Worm (Caenorhabditis elegans): Measurements from ENCODE around the gene F15D4.4.

F15D4.4 gene

ce11 chrII:13199674-13200215 lies 43.2 kb downstream of the F15D4.4 start, which contains the start of gene btf-1 (continued):
- peak; percentile 94 to 95 (median 95) for TF ChIP-seq dpl-1 (GFP tag; optimal IDR thresholded peaks at IDR 0.05)
- TF ChIP-seq ceh-90 (tag; optimal IDR thresholded peaks at IDR 0.05) = peak; percentile 79
- TF ChIP-seq hlh-17 (GFP tag; optimal IDR thresholded peaks at IDR 0.05; ENCODE audit: borderline replicate concordance) = no peak
- peak; percentile 79 for TF ChIP-seq fkh-4 (tag; optimal IDR thresholded peaks at IDR 0.05; ENCODE audit: borderline replicate concordance)
- peak; percentile 84 for TF ChIP-seq ceh-8 (GFP tag; optimal IDR thresholded peaks at IDR 0.05)
- TF ChIP-seq dsc-1 (tag; optimal IDR thresholded peaks at IDR 0.05) = peak; percentile 86
- no peak for TF ChIP-seq unc-30 (tag; optimal IDR thresholded peaks at IDR 0.05)
- TF ChIP-seq nhr-19 (GFP tag; conservative IDR thresholded peaks at IDR 0.05) = peak; percentile 86
- peak; percentile 71 for TF ChIP-seq sup-37 (GFP tag; optimal IDR thresholded peaks at IDR 0.05)
- TF ChIP-seq efl-3 (GFP tag; optimal IDR thresholded peaks at IDR 0.05) = peak; percentile 52
- peak; percentile 86 for TF ChIP-seq ceh-88 (GFP tag; IDR thresholded peaks at IDR 0.05)
- TF ChIP-seq nhr-28 (tag; optimal IDR thresholded peaks at IDR 0.05) = no peak
- TF ChIP-seq snu-23 (GFP tag; optimal IDR thresholded peaks at IDR 0.05) = peak; percentile 85

DNA sequence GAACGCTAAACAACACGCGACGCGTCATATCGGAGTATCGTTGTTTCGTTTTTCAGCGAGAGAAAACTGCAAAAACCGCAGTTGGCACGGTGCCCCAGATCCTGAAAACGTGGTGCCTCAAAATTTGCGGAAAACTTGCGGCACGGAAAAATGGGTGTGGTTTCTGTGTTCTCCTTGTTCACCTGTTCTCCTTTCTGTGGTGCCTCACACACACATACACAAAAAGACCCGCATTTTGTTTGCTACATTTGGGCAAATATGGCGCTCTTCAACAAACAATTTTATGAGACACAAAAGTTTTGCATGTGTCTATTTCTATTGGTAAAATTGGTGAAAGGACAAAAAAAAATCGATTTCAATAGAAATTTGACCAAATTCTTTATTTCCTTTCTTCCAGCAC lies 44.1 kb downstream of the F15D4.4 start:
- TF ChIP-seq fkh-4 (tag; optimal IDR thresholded peaks at IDR 0.05; ENCODE audit: borderline replicate concordance) = no peak
- no peak for TF ChIP-seq elt-3 (tag; optimal IDR thresholded peaks at IDR 0.05)
- peak in 1 of 2 experiments; percentile 8 for TF ChIP-seq efl-1 (optimal IDR thresholded peaks at IDR 0.05)
- no peak for TF ChIP-seq efl-1 (GFP tag; optimal IDR thresholded peaks at IDR 0.05 in 1 of 2)

DNA sequence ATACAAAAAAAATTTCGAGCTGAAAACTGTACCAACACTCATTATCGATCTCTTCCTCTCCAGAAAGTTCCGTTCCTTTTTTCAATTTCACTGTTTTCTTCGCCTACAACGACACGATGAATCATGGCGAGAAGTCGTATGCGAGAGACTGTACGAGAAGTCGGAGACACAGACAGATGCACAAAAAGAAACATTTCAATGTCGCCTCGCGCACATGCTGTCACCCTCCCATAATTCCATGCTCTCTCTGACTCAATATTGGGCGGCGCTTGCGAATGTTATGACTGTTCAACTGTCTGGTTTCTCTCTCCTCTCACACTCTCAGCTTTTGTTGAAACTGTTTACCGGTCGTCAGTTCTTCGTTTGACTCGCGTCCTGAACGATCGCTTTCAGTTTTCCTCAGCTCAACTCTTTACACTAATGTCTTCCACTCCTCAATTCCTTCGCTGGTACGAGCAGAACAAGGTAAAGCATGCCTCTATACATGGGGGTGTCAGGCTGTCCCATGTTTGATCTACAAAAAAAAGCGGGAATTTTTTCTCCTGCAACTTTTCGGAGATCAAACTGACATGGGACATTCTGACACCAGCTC lies 46.1 kb downstream of the F15D4.4 start:
- peak; percentile 26 to 49 for TF ChIP-seq efl-1 (optimal IDR thresholded peaks at IDR 0.05)
- TF ChIP-seq efl-1 (GFP tag; optimal IDR thresholded peaks at IDR 0.05 in 1 of 2) = peak; percentile 6 to 93
- TF ChIP-seq nhr-90 (tag; optimal IDR thresholded peaks at IDR 0.05; ENCODE audit: poor library complexity) = peak; percentile 10
- no peak for TF ChIP-seq Y116A8C.19 (tag; optimal IDR thresholded peaks at IDR 0.05; ENCODE audit: borderline replicate concordance)
- TF ChIP-seq nhr-11 (tag; optimal IDR thresholded peaks at IDR 0.05) = no peak
- TF ChIP-seq lin-14 (GFP tag; optimal IDR thresholded peaks at IDR 0.05) = peak; percentile 37
- peak; percentile 33 for TF ChIP-seq mep-1 (tag; optimal IDR thresholded peaks at IDR 0.05)
- peak; percentile 9 to 27 for TF ChIP-seq lin-35 (GFP tag; optimal IDR thresholded peaks at IDR 0.05)
- peak; percentile 1 for TF ChIP-seq nhr-71 (tag; optimal IDR thresholded peaks at IDR 0.05)
- TF ChIP-seq nhr-85 (tag) = peak; percentile 33
- no peak for TF ChIP-seq elt-3 (tag; optimal IDR thresholded peaks at IDR 0.05)
- no peak for TF ChIP-seq ceh-90 (tag; optimal IDR thresholded peaks at IDR 0.05)
- peak in 1 of 3 experiments; percentile 28 for TF ChIP-seq dpl-1 (GFP tag; optimal IDR thresholded peaks at IDR 0.05)
- TF ChIP-seq fkh-10 (GFP tag; optimal IDR thresholded peaks at IDR 0.05) = no peak
- peak; percentile 8 for TF ChIP-seq jun-1 (tag; optimal IDR thresholded peaks at IDR 0.05)
- peak; percentile 68 for TF ChIP-seq fos-1 (tag; optimal IDR thresholded peaks at IDR 0.05)
- TF ChIP-seq rnt-1 (tag; optimal IDR thresholded peaks at IDR 0.05) = peak; percentile 8
- TF ChIP-seq pag-3 (tag; optimal IDR thresholded peaks at IDR 0.05; ENCODE audit: borderline replicate concordance, insufficient read depth) = no peak
- TF ChIP-seq swsn-7 (tag; optimal IDR thresholded peaks at IDR 0.05) = peak; percentile 18
- TF ChIP-seq snu-23 (GFP tag; optimal IDR thresholded peaks at IDR 0.05) = peak; percentile 3

DNA sequence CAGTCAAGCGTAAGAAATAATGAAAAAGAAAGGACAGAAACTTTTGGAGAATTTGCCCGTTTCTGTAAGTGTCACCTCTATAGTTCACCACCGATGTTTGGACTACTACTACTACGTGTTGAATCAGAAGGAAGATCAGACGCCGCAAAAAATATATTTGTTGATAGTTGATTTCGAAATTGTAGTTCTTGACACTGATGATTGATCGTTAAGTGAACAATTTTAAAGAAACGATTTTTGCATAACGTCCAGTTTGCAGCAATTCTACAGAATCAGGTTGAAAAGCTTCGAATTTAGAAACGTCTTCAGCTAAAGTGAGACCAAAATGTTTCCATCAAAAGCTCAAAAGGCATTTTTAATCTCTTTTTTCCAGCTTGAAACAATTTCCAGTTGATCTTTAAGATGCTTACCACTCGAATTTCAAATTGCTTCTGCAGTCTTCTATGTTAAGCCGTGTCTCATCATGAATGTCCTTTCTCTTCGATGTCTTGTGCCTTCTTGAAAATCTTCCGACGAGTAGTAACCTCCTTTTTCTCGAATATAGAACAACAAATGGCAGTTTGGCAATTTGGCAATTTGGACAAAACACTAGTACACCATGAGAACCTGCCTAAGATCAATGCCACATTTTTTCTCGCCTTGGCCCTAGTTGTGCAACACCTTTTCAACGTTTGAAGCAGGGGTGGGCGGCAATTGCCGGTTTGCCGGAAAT lies 47.1 kb downstream of the F15D4.4 start:
- no peak for TF ChIP-seq sox-4 (tag; optimal IDR thresholded peaks at IDR 0.05)
- TF ChIP-seq nhr-90 (tag; optimal IDR thresholded peaks at IDR 0.05; ENCODE audit: poor library complexity) = peak; percentile 17

DNA sequence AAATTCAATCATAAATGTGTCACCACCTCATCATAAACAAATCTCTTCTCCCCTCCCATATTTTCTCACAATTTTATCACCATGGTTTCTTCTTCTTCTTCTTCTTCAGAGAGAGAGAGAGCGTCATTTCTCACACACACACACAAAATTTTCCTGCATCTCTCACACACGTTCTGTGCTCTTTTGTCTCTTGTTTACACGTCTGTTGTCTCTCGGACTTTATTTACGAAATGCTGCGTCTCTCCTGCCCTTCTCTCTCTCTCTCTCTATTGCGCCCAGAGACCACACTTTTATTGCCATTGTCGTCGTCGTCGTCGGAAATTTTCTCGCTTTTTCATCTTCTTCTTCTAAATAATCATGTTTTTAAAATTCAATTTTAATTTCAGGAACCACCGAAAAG lies 47.8 kb downstream of the F15D4.4 start, which contains the start of gene lec-1:
Gene lec-1 (plus strand): TSS at position 387 of the 400 bp plus-strand sequence.
- no peak for TF ChIP-seq pax-3 (tag; optimal IDR thresholded peaks at IDR 0.05)
- peak; percentile 46 for TF ChIP-seq fos-1 (tag; optimal IDR thresholded peaks at IDR 0.05)
- peak; percentile 13 for TF ChIP-seq unc-86 (tag; optimal IDR thresholded peaks at IDR 0.05)
- no peak for TF ChIP-seq unc-130 (tag; optimal IDR thresholded peaks at IDR 0.05)
- TF ChIP-seq zag-1 (tag; optimal IDR thresholded peaks at IDR 0.05) = peak; percentile 15
- no peak for TF ChIP-seq unc-30 (tag; optimal IDR thresholded peaks at IDR 0.05)
- TF ChIP-seq Y116A8C.19 (tag; optimal IDR thresholded peaks at IDR 0.05; ENCODE audit: borderline replicate concordance) = no peak
- peak; percentile 49 to 52 for TF ChIP-seq lin-35 (GFP tag; optimal IDR thresholded peaks at IDR 0.05)
- peak; percentile 9 to 32 (median 16) for TF ChIP-seq dpl-1 (GFP tag; optimal IDR thresholded peaks at IDR 0.05)
- TF ChIP-seq sox-4 (tag; optimal IDR thresholded peaks at IDR 0.05) = no peak
- peak; percentile 50 for TF ChIP-seq fkh-8 (tag; optimal IDR thresholded peaks at IDR 0.05)
- no peak for TF ChIP-seq unc-98 (GFP tag; IDR thresholded peaks at IDR 0.05)
- TF ChIP-seq ztf-4 (tag; optimal IDR thresholded peaks at IDR 0.05) = no peak
- TF ChIP-seq snu-23 (GFP tag; optimal IDR thresholded peaks at IDR 0.05) = peak; percentile 71
- no peak for TF ChIP-seq ceh-88 (GFP tag; IDR thresholded peaks at IDR 0.05)
- no peak for TF ChIP-seq efl-3 (GFP tag; optimal IDR thresholded peaks at IDR 0.05)
- peak; percentile 64 to 77 for TF ChIP-seq efl-1 (optimal IDR thresholded peaks at IDR 0.05)
- TF ChIP-seq efl-1 (GFP tag; optimal IDR thresholded peaks at IDR 0.05 in 1 of 2) = peak; percentile 15 to 50
- peak; percentile 3 for TF ChIP-seq elt-2 (tag; optimal IDR thresholded peaks at IDR 0.05)
